Fruit fly (Drosophila melanogaster) whole organism, embryonic: Measurements from ENCODE around the gene Dlip1.
A peak's percentile ranks its signal among the peaks of the same experiment; 100 is the strongest.

Source experiments
- Abd-B ChIP-seq: fragments of 200-800 bp; sonication (Bioruptor generic); optimal IDR thresholded peaks from 2 replicates; lab custom pipeline; 2018; ENCODE audit warnings: missing biosample characterization, mild to moderate bottlenecking, missing genetic modification characterization, moderate library complexity
- Antp ChIP-seq: fragments of 200-800 bp; sonication (Bioruptor generic); optimal IDR thresholded peaks from 3 replicates; lab custom pipeline; 2016; ENCODE audit warnings: missing biosample characterization, missing genetic modification characterization
- Atf-2 ChIP-seq: fragments of 200-800 bp; sonication (Bioruptor generic); optimal IDR thresholded peaks from 2 replicates; lab custom pipeline; 2016; ENCODE audit warnings: missing biosample characterization, missing genetic modification characterization
- BEAF-32 ChIP-seq: fragments of 200-800 bp; sonication (Bioruptor generic); optimal IDR thresholded peaks from 3 replicates; lab custom pipeline; 2017; ENCODE audit warnings: missing biosample characterization, missing genetic modification characterization, mild to moderate bottlenecking, moderate library complexity, missing genetic modification reagents
- CG10543 ChIP-seq: fragments of 200-800 bp; sonication (Bioruptor generic); optimal IDR thresholded peaks from 3 replicates; lab custom pipeline; 2017; ENCODE audit warnings: missing biosample characterization, mild to moderate bottlenecking, missing genetic modification characterization, moderate library complexity
- CG11085 ChIP-seq: fragments of 200-800 bp; sonication (Bioruptor generic); IDR thresholded peaks from 2 replicates; pipeline ENCODE4 v1.3.6; 2022; ENCODE audit warnings: missing biosample characterization, missing genetic modification characterization
- CG13894 ChIP-seq: fragments of 200-800 bp; sonication (Bioruptor generic); optimal IDR thresholded peaks from 3 replicates; lab custom pipeline; 2018; ENCODE audit warnings: missing biosample characterization, mild to moderate bottlenecking, missing genetic modification characterization, moderate library complexity
- CG16779 ChIP-seq: fragments of 200-800 bp; sonication (Bioruptor generic); IDR thresholded peaks from 2 replicates; pipeline ENCODE4 v1.3.6; 2022; ENCODE audit warnings: missing biosample characterization, missing genetic modification characterization
- CG17385 ChIP-seq: fragments of 200-800 bp; sonication (Bioruptor generic); optimal IDR thresholded peaks from 3 replicates; lab custom pipeline; 2018; ENCODE audit warnings: missing biosample characterization, mild to moderate bottlenecking, missing genetic modification characterization
- CG17568 ChIP-seq: fragments of 200-800 bp; sonication (Bioruptor generic); optimal IDR thresholded peaks from 2 replicates; lab custom pipeline; 2018; ENCODE audit warnings: missing biosample characterization, mild to moderate bottlenecking, missing genetic modification characterization, moderate library complexity
- CG18764 ChIP-seq: fragments of 200-800 bp; sonication (Bioruptor generic); optimal IDR thresholded peaks from 3 replicates; lab custom pipeline; 2016; ENCODE audit warnings: missing biosample characterization, missing genetic modification characterization
- CG31224 ChIP-seq: fragments of 200-800 bp; sonication (Bioruptor generic); IDR thresholded peaks from 2 replicates; pipeline ENCODE4 v1.3.6; 2022; ENCODE audit warnings: missing biosample characterization, missing genetic modification characterization
- CG32532 ChIP-seq: fragments of 200-800 bp; sonication (Bioruptor generic); IDR thresholded peaks from 2 replicates; pipeline ENCODE4 v1.3.6; 2022; ENCODE audit warnings: missing biosample characterization, missing genetic modification characterization
- CG33557 ChIP-seq: fragments of 200-800 bp; sonication (Bioruptor generic); optimal IDR thresholded peaks from 2 replicates; lab custom pipeline; 2019; ENCODE audit warnings: missing biosample characterization, mild to moderate bottlenecking, missing genetic modification characterization, moderate library complexity
- CG4854 ChIP-seq: fragments of 200-800 bp; sonication (Bioruptor generic); optimal IDR thresholded peaks from 2 replicates; lab custom pipeline; 2016; ENCODE audit warnings: missing biosample characterization, missing genetic modification characterization, inconsistent platforms
- CG5180 ChIP-seq: fragments of 200-800 bp; sonication (Bioruptor generic); optimal IDR thresholded peaks from 3 replicates; lab custom pipeline; 2017; ENCODE audit warnings: missing biosample characterization, missing genetic modification characterization, mild to moderate bottlenecking, moderate library complexity, missing genetic modification reagents
- CG6654 ChIP-seq: fragments of 200-800 bp; sonication (Bioruptor generic); optimal IDR thresholded peaks from 2 replicates; lab custom pipeline; 2017; ENCODE audit warnings: missing biosample characterization, mild to moderate bottlenecking, missing genetic modification characterization
- CG6689 ChIP-seq: fragments of 200-800 bp; sonication (Bioruptor generic); IDR thresholded peaks from 2 replicates; pipeline ENCODE4 v1.3.6; 2022; ENCODE audit warnings: missing biosample characterization, missing genetic modification characterization
- CG6854 ChIP-seq: fragments of 200-800 bp; sonication (Bioruptor generic); optimal IDR thresholded peaks from 3 replicates; lab custom pipeline; 2017; ENCODE audit warnings: missing biosample characterization, mild to moderate bottlenecking, missing genetic modification characterization
- CG7556 ChIP-seq: fragments of 200-800 bp; sonication (Bioruptor generic); optimal IDR thresholded peaks from 2 replicates; lab custom pipeline; 2017; ENCODE audit warnings: missing biosample characterization, mild to moderate bottlenecking, missing genetic modification characterization
- CG8281 ChIP-seq: fragments of 200-800 bp; sonication (Bioruptor generic); optimal IDR thresholded peaks from 2 replicates; lab custom pipeline; 2018; ENCODE audit warnings: missing biosample characterization, mild to moderate bottlenecking, missing genetic modification characterization, moderate library complexity
- CG9876 ChIP-seq: fragments of 200-800 bp; sonication (Bioruptor generic); optimal IDR thresholded peaks from 2 replicates; lab custom pipeline; 2016; ENCODE audit warnings: missing biosample characterization, missing genetic modification characterization
- CG9932 ChIP-seq: fragments of 200-800 bp; sonication (Bioruptor generic); IDR thresholded peaks from 2 replicates; pipeline ENCODE4 v1.3.6; 2022; ENCODE audit warnings: missing biosample characterization, missing genetic modification characterization
- CoRest ChIP-seq: fragments of 200-800 bp; sonication (Bioruptor generic); optimal IDR thresholded peaks from 3 replicates; lab custom pipeline; 2018; ENCODE audit warnings: missing biosample characterization, mild to moderate bottlenecking, missing genetic modification characterization, moderate library complexity
- D ChIP-seq, 2 experiments: fragments of 200-800 bp in 1 of 2; fragments of >200 bp in 1 of 2; sonication (Bioruptor generic) in 1 of 2; optimal IDR thresholded peaks; 2 replicates in 1 of 2; 3 replicates in 1 of 2; lab custom pipeline; 2017; ENCODE audit warnings: mild to moderate bottlenecking in 1 of 2, missing biosample characterization in 1 of 2, missing genetic modification characterization in 1 of 2, missing genetic modification reagents in 1 of 2
- Dbx ChIP-seq: fragments of 200-800 bp; sonication (Bioruptor generic); IDR thresholded peaks from 3 replicates; pipeline ENCODE4 v1.3.6; 2022; ENCODE audit warnings: missing biosample characterization, missing genetic modification characterization
- Dll ChIP-seq: fragments of 200-800 bp; sonication (Bioruptor generic); IDR thresholded peaks from 4 replicates; pipeline ENCODE4 v1.3.6; 2022; ENCODE audit warnings: missing biosample characterization, missing genetic modification characterization; ENCODE audit not compliant: partially characterized antibody
- Ets97D ChIP-seq: fragments of 200-800 bp; sonication (Bioruptor generic); optimal IDR thresholded peaks from 3 replicates; lab custom pipeline; 2016; ENCODE audit warnings: missing biosample characterization, missing genetic modification characterization
- HLH4C ChIP-seq: fragments of 200-800 bp; sonication (Bioruptor generic); IDR thresholded peaks from 3 replicates; pipeline ENCODE4 v1.3.6; 2022; ENCODE audit warnings: missing biosample characterization, missing genetic modification characterization; ENCODE audit not compliant: partially characterized antibody
- Hand ChIP-seq: fragments of 200-800 bp; sonication (Bioruptor generic); optimal IDR thresholded peaks from 2 replicates; lab custom pipeline; 2017; ENCODE audit warnings: mild to moderate bottlenecking, missing biosample characterization, missing genetic modification reagents, missing genetic modification characterization
- Hey ChIP-seq: fragments of 200-800 bp; sonication (Bioruptor generic); optimal IDR thresholded peaks from 3 replicates; lab custom pipeline; 2018; ENCODE audit warnings: missing biosample characterization, mild to moderate bottlenecking, missing genetic modification characterization
- Lim3 ChIP-seq: fragments of 200-800 bp; sonication (Bioruptor generic); IDR thresholded peaks from 2 replicates; pipeline ENCODE4 v1.3.6; 2022; ENCODE audit warnings: missing biosample characterization, missing genetic modification characterization
- Max ChIP-seq: fragments of 200-800 bp; sonication (Bioruptor generic); optimal IDR thresholded peaks from 2 replicates; lab custom pipeline; 2016; ENCODE audit warnings: missing biosample characterization, mild to moderate bottlenecking, missing genetic modification characterization
- NfI ChIP-seq: fragments of 200-800 bp; sonication (Bioruptor generic); optimal IDR thresholded peaks from 3 replicates; lab custom pipeline; 2018; ENCODE audit warnings: missing biosample characterization, mild to moderate bottlenecking, missing genetic modification characterization, moderate library complexity
- Pdp1 ChIP-seq, 2 experiments: fragments of 200-800 bp; sonication (Bioruptor generic); optimal IDR thresholded peaks; 3 replicates each; lab custom pipeline; 2016; ENCODE audit warnings: missing biosample characterization in 2 of 2, missing genetic modification characterization in 2 of 2, mild to moderate bottlenecking in 1 of 2, moderate library complexity in 1 of 2
- Rfx ChIP-seq: fragments of 200-800 bp; sonication (Bioruptor generic); IDR thresholded peaks from 2 replicates; pipeline ENCODE4 v1.3.6; 2022; ENCODE audit warnings: missing biosample characterization, missing genetic modification characterization
- bsh ChIP-seq, 2 experiments: fragments of 200-800 bp; sonication (Bioruptor generic); optimal IDR thresholded peaks; 2 replicates each; lab custom pipeline; 2017 to 2018; ENCODE audit warnings: mild to moderate bottlenecking in 2 of 2, missing biosample characterization in 2 of 2, missing genetic modification characterization in 2 of 2, moderate library complexity in 1 of 2
- crp ChIP-seq, 2 experiments: fragments of 200-800 bp; sonication (Bioruptor generic); optimal IDR thresholded peaks; 2 replicates in 1 of 2; 3 replicates in 1 of 2; lab custom pipeline; 2017; ENCODE audit warnings: missing biosample characterization in 2 of 2, missing genetic modification characterization in 2 of 2, mild to moderate bottlenecking in 1 of 2, moderate library complexity in 1 of 2
- grau ChIP-seq: fragments of 200-800 bp; optimal IDR thresholded peaks from 3 replicates; lab custom pipeline; 2019; ENCODE audit warnings: missing biosample characterization, mild to moderate bottlenecking, missing genetic modification characterization, moderate library complexity
- lab ChIP-seq: fragments of 200-800 bp; sonication (Bioruptor generic); optimal IDR thresholded peaks from 3 replicates; lab custom pipeline; 2017; ENCODE audit warnings: missing biosample characterization, missing genetic modification characterization, mild to moderate bottlenecking, moderate library complexity, missing genetic modification reagents
- phol ChIP-seq: fragments of 200-800 bp; sonication (Bioruptor generic); optimal IDR thresholded peaks from 3 replicates; lab custom pipeline; 2018; ENCODE audit warnings: missing biosample characterization, mild to moderate bottlenecking, missing genetic modification characterization, moderate library complexity
- shn ChIP-seq: fragments of 200-800 bp; sonication (Bioruptor generic); optimal IDR thresholded peaks from 3 replicates; lab custom pipeline; 2016; ENCODE audit warnings: missing biosample characterization, missing genetic modification characterization
- sisA ChIP-seq: fragments of 200-800 bp; sonication (Bioruptor generic); IDR thresholded peaks from 2 replicates; pipeline ENCODE4 v1.3.6; 2022; ENCODE audit warnings: missing biosample characterization, missing genetic modification characterization
- sug ChIP-seq: fragments of 200-800 bp; optimal IDR thresholded peaks from 2 replicates; lab custom pipeline; 2019; ENCODE audit warnings: missing biosample characterization, mild to moderate bottlenecking, missing genetic modification characterization, moderate library complexity
- tll ChIP-seq, 2 experiments: fragments of 200-800 bp in 1 of 2; fragments of >200 bp in 1 of 2; sonication (Bioruptor generic) in 1 of 2; optimal IDR thresholded peaks; 2 replicates each; lab custom pipeline; 2017 to 2019; ENCODE audit warnings: missing biosample characterization in 2 of 2, missing genetic modification characterization in 2 of 2, mild to moderate bottlenecking in 1 of 2, moderate library complexity in 1 of 2
- toy ChIP-seq: fragments of 200-800 bp; sonication (Bioruptor generic); IDR thresholded peaks from 2 replicates; pipeline ENCODE4 v1.3.6; 2022; ENCODE audit warnings: missing biosample characterization, missing genetic modification characterization

Gene Dlip1

DNA sequence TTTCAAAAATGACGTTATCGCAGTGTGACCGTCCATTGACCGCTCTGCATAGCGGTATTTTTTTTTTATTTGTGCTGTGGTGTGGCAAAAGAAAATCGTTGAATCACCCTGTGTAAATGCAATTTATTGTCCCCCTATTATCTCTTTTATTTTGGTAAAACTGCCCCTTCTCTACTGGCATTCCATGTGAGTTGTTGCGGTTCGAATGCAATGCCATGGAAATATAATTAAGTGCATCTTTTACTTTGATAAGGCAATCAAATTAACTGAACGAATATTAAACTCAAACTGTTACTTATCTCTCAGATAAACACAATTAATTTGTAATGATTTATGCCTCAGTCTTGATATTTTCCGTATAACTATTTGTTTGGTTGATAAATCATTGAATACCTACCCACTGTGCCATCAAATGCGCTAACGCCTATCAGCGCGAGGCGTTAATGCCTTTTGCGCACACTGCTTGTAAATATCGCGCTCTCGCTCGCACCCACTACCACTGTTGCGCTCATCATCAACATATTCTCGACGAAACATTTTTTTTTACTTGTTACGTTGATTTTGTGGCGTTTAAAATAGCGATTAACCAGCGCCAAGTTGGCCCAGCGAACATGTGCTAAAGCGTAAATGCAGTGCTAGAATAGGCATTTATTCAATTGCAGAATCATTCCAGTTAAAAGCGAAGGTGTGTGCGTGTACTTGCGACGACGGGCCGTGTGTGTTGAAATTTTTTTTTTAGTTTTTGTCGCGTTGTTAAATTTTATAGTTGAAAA is 49.2 kb upstream of the Dlip1 start (continued):
- peak in 1 of 2 experiments; percentile 70 for TF ChIP-seq tll (GFP tag; optimal IDR thresholded peaks at IDR 0.05; lab: Kevin White, UChicago)
- TF ChIP-seq CG9876 (GFP tag; lab: Kevin White, UChicago) = no peak
- peak; percentile 72 for TF ChIP-seq CoRest
- peak; percentile 34 for TF ChIP-seq lab (GFP tag; lab: Kevin White, UChicago)
- peak; percentile 3 for TF ChIP-seq CG6854 (GFP tag; lab: Kevin White, UChicago)
- TF ChIP-seq CG33557 (GFP tag; lab: Kevin White, UChicago) = peak; percentile 28
- no peak for TF ChIP-seq CG13894 (tag; lab: Kevin White, UChicago)
- peak; percentile 55 for TF ChIP-seq CG6689 (GFP tag; lab: Robert Waterston, UW)
- TF ChIP-seq CG6654 (GFP tag; lab: Kevin White, UChicago) = no peak
- no peak for TF ChIP-seq CG16779 (GFP tag; lab: Robert Waterston, UW)
- TF ChIP-seq toy (GFP tag; lab: Robert Waterston, UW) = no peak
- TF ChIP-seq CG4854 (GFP tag; lab: Kevin White, UChicago) = no peak
- peak; percentile 72 for TF ChIP-seq phol (tag; lab: Kevin White, UChicago)
- peak; percentile 42 for TF ChIP-seq Rfx
- TF ChIP-seq D (optimal IDR thresholded peaks at IDR 0.05; lab: Kevin White, UChicago) = no peak
- peak; percentile 27 for TF ChIP-seq D (GFP tag; optimal IDR thresholded peaks at IDR 0.05; lab: Kevin White, UChicago)
- no peak for TF ChIP-seq sug (tag; lab: Kevin White, UChicago)
- no peak for TF ChIP-seq CG31224 (GFP tag; lab: Robert Waterston, UW)
- TF ChIP-seq Pdp1 (GFP tag; optimal IDR thresholded peaks at IDR 0.05; lab: Kevin White, UChicago) = peak; percentile 51 to 63
- no peak for TF ChIP-seq Hand (GFP tag; lab: Kevin White, UChicago)
- peak; percentile 58 for TF ChIP-seq CG9932 (GFP tag; lab: Robert Waterston, UW)
- peak; percentile 45 for TF ChIP-seq NfI (GFP tag; lab: Kevin White, UChicago)
- peak; percentile 47 for TF ChIP-seq Antp (GFP tag; lab: Kevin White, UChicago)
- TF ChIP-seq Hey = no peak
- TF ChIP-seq grau (tag; lab: Kevin White, UChicago) = peak; percentile 58
- TF ChIP-seq BEAF-32 (GFP tag; lab: Kevin White, UChicago) = peak; percentile 38
- TF ChIP-seq shn (GFP tag; lab: Kevin White, UChicago) = peak; percentile 72
- TF ChIP-seq Dll (GFP tag; lab: Robert Waterston, UW) = 0 out of 4 replicates have a peak, but pooled peaks have one; percentile 28
- no peak for TF ChIP-seq CG8281 (tag; lab: Kevin White, UChicago)
- no peak for TF ChIP-seq CG10543 (GFP tag; lab: Kevin White, UChicago)
- 0 out of 2 replicates have a peak, but pooled peaks have one; percentile 13 for TF ChIP-seq CG11085 (GFP tag; lab: Robert Waterston, UW)
- peak in 1 of 2 experiments; percentile 18 for TF ChIP-seq crp (GFP tag; optimal IDR thresholded peaks at IDR 0.05; lab: Kevin White, UChicago)
- TF ChIP-seq CG18764 = no peak
- peak; percentile 31 for TF ChIP-seq Max (GFP tag; lab: Kevin White, UChicago)
- TF ChIP-seq bsh (GFP tag; optimal IDR thresholded peaks at IDR 0.05; lab: Kevin White, UChicago) = peak in 1 of 2 experiments; percentile 41
- peak; percentile 6 for TF ChIP-seq Ets97D (GFP tag; lab: Kevin White, UChicago)
- TF ChIP-seq CG7556 (GFP tag; lab: Kevin White, UChicago) = peak; percentile 45
- TF ChIP-seq Lim3 (GFP tag; lab: Robert Waterston, UW) = no peak
- TF ChIP-seq HLH4C (GFP tag; lab: Robert Waterston, UW) = no peak
- TF ChIP-seq CG17568 (GFP tag; lab: Kevin White, UChicago) = peak; percentile 21
- TF ChIP-seq CG5180 = no peak
- TF ChIP-seq Atf-2 (GFP tag; lab: Kevin White, UChicago) = peak; percentile 28
- TF ChIP-seq Dbx = no peak
- peak; percentile 68 for TF ChIP-seq Abd-B
- TF ChIP-seq CG32532 (GFP tag; lab: Robert Waterston, UW) = peak; percentile 40; the same call in 1 of the 2 replicates
- TF ChIP-seq sisA = no peak; the same call in none of the 2 replicates
- peak; percentile 36 for TF ChIP-seq CG17385
